Worm (Caenorhabditis elegans): ENCODE results near the gene abf-5.

DNA sequence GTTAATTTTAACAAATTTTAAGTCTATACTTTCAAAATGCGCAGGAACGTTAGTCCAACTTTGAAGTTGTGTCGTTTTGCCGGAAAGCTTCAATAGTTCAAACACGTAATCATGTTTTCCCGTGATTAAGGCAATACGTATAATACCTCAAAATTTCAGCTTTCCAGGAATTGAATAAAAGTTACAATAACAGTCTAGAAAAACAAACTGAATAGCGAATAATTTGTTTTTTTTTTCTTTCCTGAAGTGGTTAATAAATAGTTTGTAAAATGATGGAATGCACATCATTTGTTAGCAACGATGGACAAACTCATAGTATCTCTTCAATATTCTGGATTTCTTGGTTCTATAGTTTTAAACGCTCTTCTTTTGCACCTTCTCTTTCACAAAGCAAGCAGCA is 2.6 kb upstream of the abf-5 start, which contains the start of gene str-123:
- TF ChIP-seq madf-6 (GFP tag; IDR thresholded peaks at IDR 0.05) (no peak), Y53G8AR.9 (GFP tag; conservative IDR thresholded peaks at IDR 0.05) (no peak), ama-1 (optimal IDR thresholded peaks at IDR 0.05) (no peak), ama-1 (GFP tag; optimal IDR thresholded peaks at IDR 0.05) (no peak), snpc-3.4 (tag; optimal IDR thresholded peaks at IDR 0.05) (no peak), lin-35 (GFP tag; optimal IDR thresholded peaks at IDR 0.05) (no peak), ZK185.1 (tag; optimal IDR thresholded peaks at IDR 0.05; ENCODE audit: poor library complexity, severe bottlenecking) (no peak), egrh-3 (GFP tag; IDR thresholded peaks at IDR 0.05) (no peak), Y67H2A.10 (GFP tag; conservative IDR thresholded peaks at IDR 0.05) (no peak), Y56A3A.18 (GFP tag; IDR thresholded peaks at IDR 0.05) (no peak), F49E8.2 (tag; optimal IDR thresholded peaks at IDR 0.05; ENCODE audit: insufficient read depth) (no peak), nfya-1 (tag; optimal IDR thresholded peaks at IDR 0.05; ENCODE audit: borderline replicate concordance, insufficient read depth) (no peak)

Data from whole organism, young adult.